Worm (Caenorhabditis elegans) whole organism, L4 larva: Measurements from ENCODE around the gene twk-36.

ENCODE experiments used
- F10B5.3 ChIP-seq: sonication (generic microtip); optimal IDR thresholded peaks from 2 replicates; lab custom pipeline; 2016; ENCODE audit warnings: mild to moderate bottlenecking, missing genetic modification characterization, missing compliant biosample characterization
- F26F4.8 ChIP-seq: fragments of 200-800 bp; sonication (Bioruptor generic); conservative IDR thresholded peaks from 2 replicates; pipeline ENCODE4 v1.3.6; 2022; ENCODE audit warnings: missing genetic modification characterization, missing compliant biosample characterization
- F37D6.2 ChIP-seq: sonication (generic microtip); optimal IDR thresholded peaks from 2 replicates; lab custom pipeline; 2016; ENCODE audit warnings: mild to moderate bottlenecking, missing genetic modification characterization, missing compliant biosample characterization
- R02D3.7 ChIP-seq: fragments of 150-350 bp; sonication (generic microtip); optimal IDR thresholded peaks from 3 replicates; lab custom pipeline; 2014; ENCODE audit warnings: missing biosample characterization, missing genetic modification characterization
- Y105C5A.15 ChIP-seq: fragments of 200-800 bp; sonication (Bioruptor generic); IDR thresholded peaks from 2 replicates; pipeline ENCODE4 v1.3.6; 2022; ENCODE audit warnings: missing genetic modification characterization, missing compliant biosample characterization
- Y48G9A.11 ChIP-seq: fragments of 200-800 bp; sonication (Bioruptor generic); IDR thresholded peaks from 2 replicates; pipeline ENCODE4 v1.3.6; 2022; ENCODE audit warnings: missing genetic modification reagents, missing genetic modification characterization, missing compliant biosample characterization
- ZK546.5 ChIP-seq, 2 experiments: sonication (generic microtip); optimal IDR thresholded peaks; 2 replicates each; lab custom pipeline; 2017; ENCODE audit warnings: missing biosample characterization in 2 of 2, missing genetic modification characterization in 2 of 2
- aha-1 ChIP-seq: fragments of 150-350 bp; peaks from one replicate; lab custom pipeline; 2014; ENCODE audit warnings: missing biosample characterization, missing genetic modification characterization
- aly-2 ChIP-seq: sonication (generic microtip); optimal IDR thresholded peaks from 2 replicates; lab custom pipeline; 2018; ENCODE audit warnings: missing biosample characterization, missing genetic modification characterization
- ama-1 ChIP-seq: fragments of 150-350 bp; optimal IDR thresholded peaks from 2 replicates; lab custom pipeline; 2014; ENCODE audit warnings: inconsistent platforms, mixed read lengths
- ceh-62 ChIP-seq: sonication (generic microtip); optimal IDR thresholded peaks from 2 replicates; lab custom pipeline; 2017; ENCODE audit warnings: missing biosample characterization, missing genetic modification characterization
- cey-2 ChIP-seq: sonication (generic microtip); optimal IDR thresholded peaks from 3 replicates; lab custom pipeline; 2017; ENCODE audit warnings: missing genetic modification characterization, mild to moderate bottlenecking, missing compliant biosample characterization, antibody characterized with exemption, borderline replicate concordance; ENCODE audit not compliant: insufficient read depth
- ctbp-1 ChIP-seq: fragments of 200-800 bp; sonication (Bioruptor generic); IDR thresholded peaks from 2 replicates; pipeline ENCODE4 v1.3.6; 2022; ENCODE audit warnings: missing genetic modification reagents, missing genetic modification characterization, missing compliant biosample characterization
- daf-12 ChIP-seq: fragments of 150-350 bp; optimal IDR thresholded peaks from 2 replicates; lab custom pipeline; 2014; ENCODE audit warnings: missing biosample characterization, missing genetic modification reagents, missing genetic modification characterization
- daf-16 ChIP-seq, 3 experiments: sonication (generic microtip); optimal IDR thresholded peaks; 2 replicates each; lab custom pipeline; 2016 to 2017; ENCODE audit warnings: missing genetic modification characterization in 3 of 3, missing genetic modification reagents in 3 of 3, mild to moderate bottlenecking in 2 of 3, missing compliant biosample characterization in 2 of 3, missing biosample characterization in 1 of 3, moderate library complexity in 1 of 3
- daf-8 ChIP-seq: fragments of 200-800 bp; sonication (Bioruptor generic); IDR thresholded peaks from 2 replicates; pipeline ENCODE4 v1.3.6; 2022; ENCODE audit warnings: missing genetic modification characterization, missing compliant biosample characterization
- dmd-6 ChIP-seq: fragments of 200-800 bp; sonication (Bioruptor generic); IDR thresholded peaks from 2 replicates; pipeline ENCODE4 v1.3.6; 2022; ENCODE audit warnings: missing genetic modification reagents, missing genetic modification characterization, missing compliant biosample characterization
- dmd-8 ChIP-seq: fragments of 200-800 bp; sonication (Bioruptor generic); IDR thresholded peaks from 2 replicates; pipeline ENCODE4 v1.3.6; 2022; ENCODE audit warnings: missing genetic modification characterization, missing compliant biosample characterization
- duxl-1 ChIP-seq: sonication (generic microtip); optimal IDR thresholded peaks from 2 replicates; lab custom pipeline; 2016; ENCODE audit warnings: mild to moderate bottlenecking, missing genetic modification characterization, moderate library complexity, missing compliant biosample characterization; ENCODE audit not compliant: poor library complexity
- dve-1 ChIP-seq: sonication (generic microtip); optimal IDR thresholded peaks from 2 replicates; lab custom pipeline; 2017; ENCODE audit warnings: antibody characterized with exemption, mild to moderate bottlenecking, missing genetic modification characterization, missing compliant biosample characterization; ENCODE audit not compliant: insufficient read depth
- fos-1 ChIP-seq: fragments of 150-350 bp; optimal IDR thresholded peaks from 2 replicates; lab custom pipeline; 2014; ENCODE audit warnings: missing biosample characterization, missing genetic modification characterization
- jun-1 ChIP-seq: fragments of 150-350 bp; optimal IDR thresholded peaks from 2 replicates; lab custom pipeline; 2014; ENCODE audit warnings: missing biosample characterization, missing genetic modification reagents, missing genetic modification characterization
- lin-1 ChIP-seq: fragments of 200-800 bp; sonication (Bioruptor generic); IDR thresholded peaks from 2 replicates; pipeline ENCODE4 v1.3.6; 2022; ENCODE audit warnings: missing genetic modification reagents, missing genetic modification characterization, missing compliant biosample characterization
- lin-13 ChIP-seq: fragments of 150-350 bp; optimal IDR thresholded peaks from 2 replicates; lab custom pipeline; 2014; ENCODE audit warnings: missing biosample characterization, missing genetic modification reagents, missing genetic modification characterization
- lir-3 ChIP-seq: sonication (generic microtip); optimal IDR thresholded peaks from 2 replicates; lab custom pipeline; 2016; ENCODE audit warnings: mild to moderate bottlenecking, missing genetic modification characterization, missing compliant biosample characterization
- lsy-2 ChIP-seq, 2 experiments: fragments of 150-350 bp in 1 of 2; sonication (generic microtip) in 1 of 2; optimal IDR thresholded peaks; 2 replicates each; lab custom pipeline; 2014 to 2017; ENCODE audit warnings: missing biosample characterization in 2 of 2, missing genetic modification characterization in 2 of 2
- mdl-1 ChIP-seq, 2 experiments: fragments of 150-350 bp in 1 of 2; sonication (generic microtip) in 1 of 2; optimal IDR thresholded peaks; 2 replicates each; lab custom pipeline; 2014 to 2017; ENCODE audit warnings: missing biosample characterization in 2 of 2, missing genetic modification characterization in 2 of 2
- mxl-2 ChIP-seq: fragments of 200-800 bp; sonication (Bioruptor generic); conservative IDR thresholded peaks from 2 replicates; pipeline ENCODE4 v1.3.6; 2022; ENCODE audit warnings: missing genetic modification reagents, missing genetic modification characterization, missing compliant biosample characterization
- mxl-3 ChIP-seq: fragments of 200-800 bp; sonication (Bioruptor generic); optimal IDR thresholded peaks from 2 replicates; lab custom pipeline; 2018; ENCODE audit warnings: mild to moderate bottlenecking, missing genetic modification characterization, missing compliant biosample characterization
- nhr-10 ChIP-seq: fragments of 150-350 bp; optimal IDR thresholded peaks from 2 replicates; lab custom pipeline; 2014; ENCODE audit warnings: missing biosample characterization, missing genetic modification characterization
- nhr-102 ChIP-seq: sonication (generic microtip); optimal IDR thresholded peaks from 2 replicates; lab custom pipeline; 2016; ENCODE audit warnings: mild to moderate bottlenecking, missing genetic modification characterization, moderate library complexity, missing compliant biosample characterization
- nhr-111 ChIP-seq: fragments of 200-800 bp; sonication (Bioruptor generic); optimal IDR thresholded peaks from 2 replicates; lab custom pipeline; 2018; ENCODE audit warnings: mild to moderate bottlenecking, missing genetic modification characterization, missing compliant biosample characterization
- nhr-42 ChIP-seq: fragments of 200-800 bp; sonication (Bioruptor generic); IDR thresholded peaks from 2 replicates; pipeline ENCODE4 v1.3.6; 2022; ENCODE audit warnings: missing genetic modification characterization, missing compliant biosample characterization
- nhr-48 ChIP-seq: sonication (generic microtip); optimal IDR thresholded peaks from 2 replicates; lab custom pipeline; 2016; ENCODE audit warnings: mild to moderate bottlenecking, missing genetic modification characterization, missing compliant biosample characterization
- php-3 ChIP-seq: fragments of 200-800 bp; sonication (Bioruptor generic); IDR thresholded peaks from 2 replicates; pipeline ENCODE4 v1.3.6; 2022; ENCODE audit warnings: missing genetic modification reagents, missing genetic modification characterization, missing compliant biosample characterization
- rbr-2 ChIP-seq: sonication (generic microtip); optimal IDR thresholded peaks from 2 replicates; lab custom pipeline; 2016; ENCODE audit warnings: missing genotype, missing genetic modification characterization, missing compliant biosample characterization
- sdz-12 ChIP-seq: fragments of 200-800 bp; sonication (Bioruptor generic); optimal IDR thresholded peaks from 2 replicates; lab custom pipeline; 2018; ENCODE audit warnings: mild to moderate bottlenecking, missing genetic modification characterization, missing compliant biosample characterization
- snpc-4 ChIP-seq: fragments of 150-350 bp; optimal IDR thresholded peaks from 2 replicates; lab custom pipeline; 2014; ENCODE audit warnings: missing biosample characterization, missing genetic modification characterization
- tra-1 ChIP-seq: fragments of 200-800 bp; sonication (Bioruptor generic); IDR thresholded peaks from 2 replicates; pipeline ENCODE4 v1.3.6; 2022; ENCODE audit warnings: missing genetic modification reagents, missing genetic modification characterization, missing compliant biosample characterization
- unc-62 ChIP-seq, 3 experiments: fragments of 150-350 bp in 1 of 3; sonication (generic microtip); optimal IDR thresholded peaks in 2 of 3; peaks in 1 of 3; 1 replicate in 1 of 3; 2 replicates in 2 of 3; lab custom pipeline; 2014 to 2017; ENCODE audit warnings: missing biosample characterization in 3 of 3, missing genetic modification characterization in 3 of 3, missing genetic modification reagents in 3 of 3, missing genotype in 1 of 3
- vab-7 ChIP-seq: fragments of 200-800 bp; sonication (Bioruptor generic); IDR thresholded peaks from 2 replicates; pipeline ENCODE4 v1.3.6; 2022; ENCODE audit warnings: missing genetic modification reagents, missing genetic modification characterization, missing compliant biosample characterization
- zfp-2 ChIP-seq: sonication (generic microtip); optimal IDR thresholded peaks from 2 replicates; lab custom pipeline; 2016; ENCODE audit warnings: mild to moderate bottlenecking, missing genetic modification characterization, missing compliant biosample characterization
- zfp-3 ChIP-seq: fragments of 200-800 bp; sonication (Bioruptor generic); conservative IDR thresholded peaks from 2 replicates; pipeline ENCODE4 v1.3.6; 2022; ENCODE audit warnings: missing genetic modification reagents, missing genetic modification characterization, missing compliant biosample characterization
- ztf-11 ChIP-seq: fragments of 150-350 bp; optimal IDR thresholded peaks from 2 replicates; lab custom pipeline; 2014; ENCODE audit warnings: missing biosample characterization, missing genetic modification characterization

twk-36 gene

DNA sequence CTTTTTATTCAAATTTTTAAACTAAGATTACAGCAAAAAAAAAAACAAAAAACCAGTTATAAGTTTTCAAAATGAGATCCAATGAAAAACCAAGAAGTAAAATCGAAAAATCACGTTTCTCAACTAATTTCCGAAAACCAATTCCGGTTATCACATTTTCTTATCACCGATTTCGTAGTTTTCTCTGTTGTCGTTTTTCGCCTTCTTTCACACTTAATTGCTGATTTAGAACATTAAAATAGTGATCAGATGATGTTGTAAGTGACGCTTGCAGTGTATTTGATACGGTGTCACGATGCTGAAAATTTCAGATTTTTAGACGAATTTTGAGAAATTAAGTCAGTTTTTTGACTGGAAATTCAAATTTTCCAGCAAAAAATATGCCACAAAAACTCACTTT lies 33.4 kb upstream of the twk-36 start (continued):
- TF ChIP-seq snpc-4 (tag; lab: Kevin White, UChicago) (no peak), nhr-10 (tag; lab: Kevin White, UChicago) (no peak), ama-1 (no peak), sdz-12 (GFP tag; lab: Kevin White, UChicago) (no peak), duxl-1 (tag; lab: Kevin White, UChicago) (no peak), Y105C5A.15 (GFP tag; lab: Robert Waterston, UW) (no peak), mxl-3 (GFP tag; lab: Kevin White, UChicago) (no peak), nhr-48 (no peak), lsy-2 (tag; optimal IDR thresholded peaks at IDR 0.05; lab: Kevin White, UChicago) (no peak), ztf-11 (tag; lab: Kevin White, UChicago) (no peak), dve-1 (tag; lab: Kevin White, UChicago) (peak; percentile 47), mdl-1 (tag; optimal IDR thresholded peaks at IDR 0.05; lab: Kevin White, UChicago) (no peak), unc-62 (GFP tag; optimal IDR thresholded peaks at IDR 0.05 in 1 of 2; lab: Kevin White, UChicago) (peak in 1 of 2 experiments; percentile 30), unc-62 (tag; optimal IDR thresholded peaks at IDR 0.05; lab: Kevin White, UChicago) (no peak), F37D6.2 (tag; lab: Kevin White, UChicago) (no peak), daf-8 (GFP tag; lab: Robert Waterston, UW) (no peak), rbr-2 (tag; lab: Kevin White, UChicago) (no peak), ctbp-1 (GFP tag; lab: Robert Waterston, UW) (no peak), fos-1 (no peak), nhr-42 (GFP tag; lab: Robert Waterston, UW) (no peak), cey-2 (tag; lab: Kevin White, UChicago) (no peak), dmd-8 (GFP tag; lab: Robert Waterston, UW) (no peak), tra-1 (GFP tag; lab: Robert Waterston, UW) (no peak), ZK546.5 (tag; optimal IDR thresholded peaks at IDR 0.05; lab: Kevin White, UChicago) (no peak), lin-1 (no peak), F10B5.3 (tag; lab: Kevin White, UChicago) (no peak), php-3 (GFP tag; lab: Robert Waterston, UW) (peak; percentile 49; the same call in 1 of the 2 replicates), aly-2 (tag; lab: Kevin White, UChicago) (no peak), jun-1 (tag; lab: Kevin White, UChicago) (no peak), zfp-2 (tag; lab: Kevin White, UChicago) (no peak), daf-16 (GFP tag; optimal IDR thresholded peaks at IDR 0.05; lab: Kevin White, UChicago) (no peak), daf-16 (tag; optimal IDR thresholded peaks at IDR 0.05; lab: Kevin White, UChicago) (peak; percentile 21), dmd-6 (GFP tag; lab: Robert Waterston, UW) (peak; percentile 20; the same call in 1 of the 2 replicates), zfp-3 (GFP tag; lab: Robert Waterston, UW) (no peak), mxl-2 (GFP tag; lab: Robert Waterston, UW) (no peak), R02D3.7 (tag; lab: Kevin White, UChicago) (no peak), nhr-111 (GFP tag; lab: Kevin White, UChicago) (no peak)

DNA sequence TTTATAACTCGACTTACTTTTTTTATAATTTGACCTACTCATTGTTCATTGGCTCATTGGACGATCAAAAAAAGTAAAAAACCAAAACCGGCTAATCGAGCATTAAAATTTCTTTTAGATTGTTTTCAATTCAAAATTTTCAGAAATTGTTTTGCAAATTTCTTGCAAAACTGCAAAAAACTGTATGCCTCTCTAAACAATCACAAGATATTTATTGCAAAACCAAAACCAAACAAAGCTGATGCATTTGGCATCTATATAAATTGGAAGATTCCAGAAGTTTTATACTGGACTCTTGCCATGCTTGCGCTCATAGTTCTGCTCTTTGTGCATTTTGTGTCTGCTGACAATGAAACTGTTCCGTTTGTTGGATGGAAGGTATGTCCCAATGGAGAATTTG lies 30.8 kb upstream of the twk-36 start, which contains the start of gene C47A10.12:
Gene C47A10.12, plus strand, starts transcription at position 301 of the 400 bp plus-strand sequence.
- TF ChIP-seq dmd-6 (GFP tag; lab: Robert Waterston, UW) (no peak), aha-1 (tag; lab: Kevin White, UChicago) (peak; percentile 4), ctbp-1 (GFP tag; lab: Robert Waterston, UW) (no peak), lir-3 (no peak)

DNA sequence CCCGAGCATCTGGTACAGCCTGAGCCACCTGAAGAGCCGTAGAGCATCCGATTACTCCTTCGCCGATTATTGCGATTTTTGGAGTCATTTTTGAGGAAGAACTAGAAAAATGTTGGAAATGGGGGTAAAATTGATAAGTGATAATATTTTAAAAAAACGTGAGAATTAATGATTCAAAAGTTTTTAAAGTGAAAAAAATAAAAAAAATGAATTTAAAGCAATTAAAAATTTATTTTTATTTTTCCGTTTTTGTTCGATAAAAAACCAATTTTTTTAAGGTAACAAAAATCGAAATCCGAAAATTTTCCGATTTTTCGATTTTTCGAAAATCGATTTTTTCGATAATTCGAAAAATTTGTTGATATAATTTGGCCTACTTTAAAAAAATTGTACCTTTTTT lies 30.3 kb upstream of the twk-36 start, which contains the start of gene ddo-1:
Gene ddo-1, minus strand, starts transcription at position 101 of the 400 bp plus-strand sequence.
- no peak for TF ChIP-seq ceh-62 (tag; lab: Kevin White, UChicago)
- no peak for TF ChIP-seq daf-12
- no peak for TF ChIP-seq nhr-102 (tag; lab: Kevin White, UChicago)
- TF ChIP-seq Y48G9A.11 (GFP tag; lab: Robert Waterston, UW): no peak
- no peak for TF ChIP-seq php-3 (GFP tag; lab: Robert Waterston, UW)
- no peak for TF ChIP-seq F26F4.8 (GFP tag; lab: Robert Waterston, UW)
- TF ChIP-seq dmd-8 (GFP tag; lab: Robert Waterston, UW): no peak
- TF ChIP-seq vab-7 (GFP tag; lab: Robert Waterston, UW): no peak
- TF ChIP-seq lin-13 (GFP tag; lab: Kevin White, UChicago): no peak
- no peak for TF ChIP-seq mxl-2 (GFP tag; lab: Robert Waterston, UW)
